Worm (Caenorhabditis elegans) whole organism, late embryonic: ENCODE data around the gene cpg-24.

Source experiments
- ceh-18 ChIP-seq: sonication (generic microtip); optimal IDR thresholded peaks from 2 replicates; lab custom pipeline; 2016; ENCODE audit warnings: missing genetic modification characterization, missing compliant biosample characterization
- ceh-19 ChIP-seq: fragments of 200-800 bp; sonication (Bioruptor generic); optimal IDR thresholded peaks from 2 replicates; lab custom pipeline; 2018; ENCODE audit warnings: mild to moderate bottlenecking, missing genetic modification characterization, missing compliant biosample characterization
- ceh-22 ChIP-seq: sonication (generic microtip); optimal IDR thresholded peaks from 2 replicates; lab custom pipeline; 2017; ENCODE audit warnings: missing biosample characterization, missing genetic modification characterization
- che-1 ChIP-seq: sonication (generic microtip); optimal IDR thresholded peaks from 2 replicates; lab custom pipeline; 2016; ENCODE audit warnings: mild to moderate bottlenecking, missing genetic modification characterization, missing compliant biosample characterization
- elt-2 ChIP-seq: sonication (generic microtip); optimal IDR thresholded peaks from 2 replicates; lab custom pipeline; 2016; ENCODE audit warnings: missing genetic modification reagents, missing genetic modification characterization, missing compliant biosample characterization
- ets-4 ChIP-seq: sonication (generic microtip); optimal IDR thresholded peaks from 2 replicates; lab custom pipeline; 2016; ENCODE audit warnings: missing genetic modification characterization, missing compliant biosample characterization
- fkh-10 ChIP-seq: fragments of 150-350 bp; optimal IDR thresholded peaks from 2 replicates; lab custom pipeline; 2014; ENCODE audit warnings: missing biosample characterization, missing genetic modification reagents, missing genetic modification characterization
- hlh-13 ChIP-seq: fragments of 200-800 bp; sonication (Bioruptor generic); optimal IDR thresholded peaks from 2 replicates; lab custom pipeline; 2018; ENCODE audit warnings: mild to moderate bottlenecking, missing genetic modification characterization, missing compliant biosample characterization
- lin-11 ChIP-seq: fragments of 200-800 bp; sonication (Bioruptor generic); optimal IDR thresholded peaks from 2 replicates; lab custom pipeline; 2018; ENCODE audit warnings: mild to moderate bottlenecking, missing genetic modification characterization, missing compliant biosample characterization
- madf-2 ChIP-seq: sonication (generic microtip); optimal IDR thresholded peaks from 2 replicates; lab custom pipeline; 2017; ENCODE audit warnings: missing genetic modification characterization, missing compliant biosample characterization
- pag-3 ChIP-seq: sonication (generic microtip); optimal IDR thresholded peaks from 2 replicates; lab custom pipeline; 2016; ENCODE audit warnings: missing compliant biosample characterization, missing genetic modification characterization, borderline replicate concordance
- sdc-2 ChIP-seq: sonication (generic microtip); optimal IDR thresholded peaks from 2 replicates; lab custom pipeline; 2016; ENCODE audit warnings: missing genotype, missing genetic modification characterization, missing compliant biosample characterization
- sox-4 ChIP-seq: sonication (generic microtip); optimal IDR thresholded peaks from 2 replicates; lab custom pipeline; 2017; ENCODE audit warnings: mild to moderate bottlenecking, missing genetic modification characterization, inconsistent platforms, missing compliant biosample characterization
- unc-3 ChIP-seq, 2 experiments: fragments of 200-800 bp in 1 of 2; sonication (Bioruptor generic) in 1 of 2; sonication (generic microtip) in 1 of 2; conservative IDR thresholded peaks in 1 of 2; optimal IDR thresholded peaks in 1 of 2; 2 replicates each; pipeline versions ENCODE4 v1.3.6 to Lab custom; 2016 to 2022; ENCODE audit warnings: missing compliant biosample characterization in 2 of 2, missing genetic modification characterization in 2 of 2, missing genetic modification reagents in 1 of 2

- TF ChIP-seq sox-4 (tag; lab: Kevin White, UChicago): no peak
- TF ChIP-seq ceh-19 (GFP tag; lab: Kevin White, UChicago): no peak
- TF ChIP-seq che-1 (tag; lab: Kevin White, UChicago): no peak
- TF ChIP-seq madf-2 (tag; lab: Kevin White, UChicago): no peak
- TF ChIP-seq ets-4 (tag; lab: Kevin White, UChicago): no peak
- TF ChIP-seq elt-2: no peak
- no peak for TF ChIP-seq ceh-22 (tag; lab: Kevin White, UChicago)
- no peak for TF ChIP-seq unc-3 (GFP tag; conservative IDR thresholded peaks at IDR 0.05; lab: Robert Waterston, UW)
- TF ChIP-seq unc-3 (tag; optimal IDR thresholded peaks at IDR 0.05; lab: Kevin White, UChicago): no peak
- TF ChIP-seq pag-3 (tag; lab: Kevin White, UChicago): no peak
- no peak for TF ChIP-seq lin-11 (tag; lab: Kevin White, UChicago)
- no peak for TF ChIP-seq fkh-10
- no peak for TF ChIP-seq hlh-13 (GFP tag; lab: Kevin White, UChicago)
- no peak for TF ChIP-seq sdc-2 (tag; lab: Kevin White, UChicago)
- no peak for TF ChIP-seq ceh-18 (tag; lab: Kevin White, UChicago)
Observed at ce11 chrIV:1682066-1682465, 50.3 kb downstream of the cpg-24 start, which contains the start of gene Y41D4B.24.
